Worm (Caenorhabditis elegans) whole organism, L4 larva: Measurements from ENCODE around the gene F09C6.3.

Source experiments
- Y105C5A.15 ChIP-seq: fragments of 200-800 bp; sonication (Bioruptor generic); IDR thresholded peaks from 2 replicates; pipeline ENCODE4 v1.3.6; 2022; ENCODE audit warnings: missing genetic modification characterization, missing compliant biosample characterization
- Y5F2A.4 ChIP-seq: fragments of 200-800 bp; sonication (Bioruptor generic); optimal IDR thresholded peaks from 2 replicates; lab custom pipeline; 2018; ENCODE audit warnings: mild to moderate bottlenecking, missing genetic modification characterization, missing compliant biosample characterization
- aha-1 ChIP-seq: fragments of 150-350 bp; peaks from one replicate; lab custom pipeline; 2014; ENCODE audit warnings: missing biosample characterization, missing genetic modification characterization
- ama-1 ChIP-seq: fragments of 150-350 bp; optimal IDR thresholded peaks from 2 replicates; lab custom pipeline; 2014; ENCODE audit warnings: inconsistent platforms, mixed read lengths
- ceh-28 ChIP-seq: fragments of 150-350 bp; optimal IDR thresholded peaks from 2 replicates; lab custom pipeline; 2014; ENCODE audit warnings: missing biosample characterization, missing genetic modification reagents, missing genetic modification characterization
- ceh-32 ChIP-seq: sonication (generic microtip); optimal IDR thresholded peaks from 2 replicates; lab custom pipeline; 2016; ENCODE audit warnings: mild to moderate bottlenecking, missing genetic modification characterization, missing compliant biosample characterization; ENCODE audit not compliant: poor library complexity
- hif-1 ChIP-seq, 2 experiments: sonication (generic microtip); optimal IDR thresholded peaks; 2 replicates each; lab custom pipeline; 2016 to 2017; ENCODE audit warnings: missing compliant biosample characterization in 2 of 2, missing genetic modification characterization in 2 of 2, missing genetic modification reagents in 2 of 2, missing genotype in 2 of 2, mild to moderate bottlenecking in 1 of 2
- hmg-1.1 ChIP-seq: fragments of 200-800 bp; sonication (Bioruptor generic); IDR thresholded peaks from 2 replicates; pipeline ENCODE4 v1.3.6; 2022; ENCODE audit warnings: missing genetic modification reagents, missing genetic modification characterization, missing compliant biosample characterization
- lin-15B ChIP-seq: fragments of 150-350 bp; sonication (generic microtip); optimal IDR thresholded peaks from 3 replicates; lab custom pipeline; 2014; ENCODE audit warnings: missing biosample characterization, missing genetic modification characterization
- nhr-41 ChIP-seq: fragments of 200-800 bp; sonication (Bioruptor generic); IDR thresholded peaks from 2 replicates; pipeline ENCODE4 v1.3.6; 2022; ENCODE audit warnings: missing genetic modification reagents, missing genetic modification characterization, missing compliant biosample characterization
- php-3 ChIP-seq: fragments of 200-800 bp; sonication (Bioruptor generic); IDR thresholded peaks from 2 replicates; pipeline ENCODE4 v1.3.6; 2022; ENCODE audit warnings: missing genetic modification reagents, missing genetic modification characterization, missing compliant biosample characterization
- unc-39 ChIP-seq: sonication (generic microtip); optimal IDR thresholded peaks from 2 replicates; lab custom pipeline; 2017; ENCODE audit warnings: missing biosample characterization, missing genetic modification characterization
- unc-62 ChIP-seq, 3 experiments: fragments of 150-350 bp in 1 of 3; sonication (generic microtip); optimal IDR thresholded peaks in 2 of 3; peaks in 1 of 3; 1 replicate in 1 of 3; 2 replicates in 2 of 3; lab custom pipeline; 2014 to 2017; ENCODE audit warnings: missing biosample characterization in 3 of 3, missing genetic modification characterization in 3 of 3, missing genetic modification reagents in 3 of 3, missing genotype in 1 of 3
- zfp-3 ChIP-seq: fragments of 200-800 bp; sonication (Bioruptor generic); conservative IDR thresholded peaks from 2 replicates; pipeline ENCODE4 v1.3.6; 2022; ENCODE audit warnings: missing genetic modification reagents, missing genetic modification characterization, missing compliant biosample characterization

- TF ChIP-seq Y5F2A.4 (GFP tag; lab: Kevin White, UChicago) = no peak
- TF ChIP-seq aha-1 (tag; lab: Kevin White, UChicago) = no peak
- TF ChIP-seq ceh-32 (tag; lab: Kevin White, UChicago) = no peak
- TF ChIP-seq hmg-1.1 = no peak
- TF ChIP-seq hif-1 (tag; optimal IDR thresholded peaks at IDR 0.05; lab: Kevin White, UChicago) = no peak
- no peak for TF ChIP-seq Y105C5A.15
- TF ChIP-seq php-3 (GFP tag; lab: Robert Waterston, UW) = no peak
- no peak for TF ChIP-seq ceh-28
- no peak for TF ChIP-seq nhr-41 (GFP tag; lab: Robert Waterston, UW)
- TF ChIP-seq unc-39 (tag; lab: Kevin White, UChicago) = no peak
- no peak for TF ChIP-seq lin-15B (tag; lab: Kevin White, UChicago)
- no peak for TF ChIP-seq zfp-3
- TF ChIP-seq ama-1 (lab: Kevin White, UChicago) = no peak
- no peak for TF ChIP-seq unc-62 (GFP tag; optimal IDR thresholded peaks at IDR 0.05 in 1 of 2; lab: Kevin White, UChicago)
- TF ChIP-seq unc-62 (tag; optimal IDR thresholded peaks at IDR 0.05; lab: Kevin White, UChicago) = no peak
These were observed 41.5 kb downstream of the F09C6.3 start for ce11 chrV:16838435-16838834.
